Worm (Caenorhabditis elegans) whole organism, L4 larva: ENCODE results near the gene exos-4.2.

Experiments used
- F26F4.8 ChIP-seq: fragments of 200-800 bp; sonication (Bioruptor generic); conservative IDR thresholded peaks from 2 replicates; pipeline ENCODE4 v1.3.6; 2022; ENCODE audit warnings: missing genetic modification characterization, missing compliant biosample characterization
- F37D6.2 ChIP-seq: sonication (generic microtip); optimal IDR thresholded peaks from 2 replicates; lab custom pipeline; 2016; ENCODE audit warnings: mild to moderate bottlenecking, missing genetic modification characterization, missing compliant biosample characterization
- T26A8.4 ChIP-seq: fragments of 200-800 bp; sonication (Bioruptor generic); IDR thresholded peaks from 2 replicates; pipeline ENCODE4 v1.3.6; 2022; ENCODE audit warnings: missing genetic modification characterization, missing compliant biosample characterization
- Y48G9A.11 ChIP-seq: fragments of 200-800 bp; sonication (Bioruptor generic); IDR thresholded peaks from 2 replicates; pipeline ENCODE4 v1.3.6; 2022; ENCODE audit warnings: missing genetic modification reagents, missing genetic modification characterization, missing compliant biosample characterization
- Y5F2A.4 ChIP-seq: fragments of 200-800 bp; sonication (Bioruptor generic); optimal IDR thresholded peaks from 2 replicates; lab custom pipeline; 2018; ENCODE audit warnings: mild to moderate bottlenecking, missing genetic modification characterization, missing compliant biosample characterization
- aha-1 ChIP-seq: fragments of 150-350 bp; peaks from one replicate; lab custom pipeline; 2014; ENCODE audit warnings: missing biosample characterization, missing genetic modification characterization
- aly-2 ChIP-seq: sonication (generic microtip); optimal IDR thresholded peaks from 2 replicates; lab custom pipeline; 2018; ENCODE audit warnings: missing biosample characterization, missing genetic modification characterization
- ama-1 ChIP-seq: fragments of 150-350 bp; optimal IDR thresholded peaks from 2 replicates; lab custom pipeline; 2014; ENCODE audit warnings: inconsistent platforms, mixed read lengths
- ces-1 ChIP-seq: fragments of 150-350 bp; sonication (generic microtip); optimal IDR thresholded peaks from 4 replicates; lab custom pipeline; 2014; ENCODE audit warnings: missing biosample characterization, missing genetic modification reagents, missing genetic modification characterization
- daf-16 ChIP-seq, 3 experiments: sonication (generic microtip); optimal IDR thresholded peaks; 2 replicates each; lab custom pipeline; 2016 to 2017; ENCODE audit warnings: missing genetic modification characterization in 3 of 3, missing genetic modification reagents in 3 of 3, mild to moderate bottlenecking in 2 of 3, missing compliant biosample characterization in 2 of 3, missing biosample characterization in 1 of 3, moderate library complexity in 1 of 3
- dmd-6 ChIP-seq: fragments of 200-800 bp; sonication (Bioruptor generic); IDR thresholded peaks from 2 replicates; pipeline ENCODE4 v1.3.6; 2022; ENCODE audit warnings: missing genetic modification reagents, missing genetic modification characterization, missing compliant biosample characterization
- dve-1 ChIP-seq: sonication (generic microtip); optimal IDR thresholded peaks from 2 replicates; lab custom pipeline; 2017; ENCODE audit warnings: antibody characterized with exemption, mild to moderate bottlenecking, missing genetic modification characterization, missing compliant biosample characterization; ENCODE audit not compliant: insufficient read depth
- hif-1 ChIP-seq, 2 experiments: sonication (generic microtip); optimal IDR thresholded peaks; 2 replicates each; lab custom pipeline; 2016 to 2017; ENCODE audit warnings: missing compliant biosample characterization in 2 of 2, missing genetic modification characterization in 2 of 2, missing genetic modification reagents in 2 of 2, missing genotype in 2 of 2, mild to moderate bottlenecking in 1 of 2
- lin-1 ChIP-seq: fragments of 200-800 bp; sonication (Bioruptor generic); IDR thresholded peaks from 2 replicates; pipeline ENCODE4 v1.3.6; 2022; ENCODE audit warnings: missing genetic modification reagents, missing genetic modification characterization, missing compliant biosample characterization
- lin-13 ChIP-seq: fragments of 150-350 bp; optimal IDR thresholded peaks from 2 replicates; lab custom pipeline; 2014; ENCODE audit warnings: missing biosample characterization, missing genetic modification reagents, missing genetic modification characterization
- lir-3 ChIP-seq: sonication (generic microtip); optimal IDR thresholded peaks from 2 replicates; lab custom pipeline; 2016; ENCODE audit warnings: mild to moderate bottlenecking, missing genetic modification characterization, missing compliant biosample characterization
- lsy-2 ChIP-seq, 2 experiments: fragments of 150-350 bp in 1 of 2; sonication (generic microtip) in 1 of 2; optimal IDR thresholded peaks; 2 replicates each; lab custom pipeline; 2014 to 2017; ENCODE audit warnings: missing biosample characterization in 2 of 2, missing genetic modification characterization in 2 of 2
- mdl-1 ChIP-seq, 2 experiments: fragments of 150-350 bp in 1 of 2; sonication (generic microtip) in 1 of 2; optimal IDR thresholded peaks; 2 replicates each; lab custom pipeline; 2014 to 2017; ENCODE audit warnings: missing biosample characterization in 2 of 2, missing genetic modification characterization in 2 of 2
- mep-1 ChIP-seq: fragments of 150-350 bp; sonication (generic microtip); optimal IDR thresholded peaks from 3 replicates; lab custom pipeline; 2014; ENCODE audit warnings: missing biosample characterization, missing genetic modification characterization
- mes-2 ChIP-seq: sonication (generic microtip); optimal IDR thresholded peaks from 2 replicates; lab custom pipeline; 2016; ENCODE audit warnings: missing genotype, mild to moderate bottlenecking, missing genetic modification characterization, missing compliant biosample characterization; ENCODE audit not compliant: poor library complexity, severe bottlenecking
- mxl-3 ChIP-seq: fragments of 200-800 bp; sonication (Bioruptor generic); optimal IDR thresholded peaks from 2 replicates; lab custom pipeline; 2018; ENCODE audit warnings: mild to moderate bottlenecking, missing genetic modification characterization, missing compliant biosample characterization
- nhr-11 ChIP-seq: fragments of 150-350 bp; optimal IDR thresholded peaks from 2 replicates; lab custom pipeline; 2014; ENCODE audit warnings: missing biosample characterization, missing genetic modification characterization
- nhr-41 ChIP-seq: fragments of 200-800 bp; sonication (Bioruptor generic); IDR thresholded peaks from 2 replicates; pipeline ENCODE4 v1.3.6; 2022; ENCODE audit warnings: missing genetic modification reagents, missing genetic modification characterization, missing compliant biosample characterization
- nhr-42 ChIP-seq: fragments of 200-800 bp; sonication (Bioruptor generic); IDR thresholded peaks from 2 replicates; pipeline ENCODE4 v1.3.6; 2022; ENCODE audit warnings: missing genetic modification characterization, missing compliant biosample characterization
- nhr-76 ChIP-seq: fragments of 150-350 bp; optimal IDR thresholded peaks from 2 replicates; lab custom pipeline; 2014; ENCODE audit warnings: missing biosample characterization, missing genetic modification characterization
- nhr-77 ChIP-seq: fragments of 150-350 bp; optimal IDR thresholded peaks from 2 replicates; lab custom pipeline; 2014; ENCODE audit warnings: missing biosample characterization, missing genetic modification characterization
- pha-4 ChIP-seq, 2 experiments: fragments of 150-350 bp in 1 of 2; fragments of 200-800 bp in 1 of 2; sonication (Bioruptor generic) in 1 of 2; IDR thresholded peaks in 1 of 2; optimal IDR thresholded peaks in 1 of 2; 2 replicates each; pipeline versions ENCODE4 v1.3.6 to Lab custom; 2014 to 2022; ENCODE audit warnings: missing genetic modification characterization in 2 of 2, missing genetic modification reagents in 2 of 2, missing biosample characterization in 1 of 2, missing compliant biosample characterization in 1 of 2
- php-3 ChIP-seq: fragments of 200-800 bp; sonication (Bioruptor generic); IDR thresholded peaks from 2 replicates; pipeline ENCODE4 v1.3.6; 2022; ENCODE audit warnings: missing genetic modification reagents, missing genetic modification characterization, missing compliant biosample characterization
- sdz-12 ChIP-seq: fragments of 200-800 bp; sonication (Bioruptor generic); optimal IDR thresholded peaks from 2 replicates; lab custom pipeline; 2018; ENCODE audit warnings: mild to moderate bottlenecking, missing genetic modification characterization, missing compliant biosample characterization
- set-16 ChIP-seq: fragments of 200-800 bp; sonication (Bioruptor generic); IDR thresholded peaks from 2 replicates; pipeline ENCODE4 v1.3.6; 2022; ENCODE audit warnings: missing genetic modification reagents, missing genetic modification characterization, missing compliant biosample characterization
- skn-1 ChIP-seq: fragments of 150-350 bp; optimal IDR thresholded peaks from 2 replicates; lab custom pipeline; 2014; ENCODE audit warnings: missing biosample characterization, missing genetic modification characterization
- zfp-3 ChIP-seq: fragments of 200-800 bp; sonication (Bioruptor generic); conservative IDR thresholded peaks from 2 replicates; pipeline ENCODE4 v1.3.6; 2022; ENCODE audit warnings: missing genetic modification reagents, missing genetic modification characterization, missing compliant biosample characterization
- ztf-7 ChIP-seq: fragments of 150-350 bp; optimal IDR thresholded peaks from 2 replicates; lab custom pipeline; 2014; ENCODE audit warnings: missing biosample characterization, missing genetic modification characterization

exos-4.2 gene

DNA sequence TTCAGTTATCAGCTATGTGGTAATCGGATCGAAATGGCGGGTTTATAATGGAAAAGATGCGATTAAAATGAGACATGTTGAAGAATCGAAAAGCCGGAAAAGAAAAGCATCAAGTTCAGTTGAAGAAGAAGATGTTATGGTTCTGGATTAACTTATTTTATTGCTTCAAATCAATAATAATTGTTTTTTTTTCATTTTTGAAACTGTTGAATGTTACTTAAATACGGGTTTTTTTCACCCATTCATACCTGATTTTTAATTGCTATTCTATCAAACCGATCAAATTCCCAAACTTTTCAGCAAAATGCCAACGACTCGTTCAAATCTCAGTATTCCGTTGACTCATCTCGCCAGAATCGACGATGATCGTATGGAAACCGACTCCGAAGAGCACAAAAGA, at the start of gene exos-4.2:
TSS of gene exos-4.2 (plus strand) at position 301 of the 400 bp plus-strand sequence.
- TF ChIP-seq nhr-77 (tag; lab: Kevin White, UChicago) (no peak), skn-1 (no peak), mxl-3 (GFP tag; lab: Kevin White, UChicago) (no peak), ces-1 (no peak), php-3 (GFP tag; lab: Robert Waterston, UW) (no peak), nhr-11 (tag; lab: Kevin White, UChicago) (no peak), aly-2 (tag; lab: Kevin White, UChicago) (no peak), pha-4 (GFP tag; IDR thresholded peaks at IDR 0.05; lab: Robert Waterston, UW) (no peak), pha-4 (tag; optimal IDR thresholded peaks at IDR 0.05; lab: Kevin White, UChicago) (no peak), lin-1 (GFP tag; lab: Robert Waterston, UW) (no peak), F37D6.2 (tag; lab: Kevin White, UChicago) (no peak), daf-16 (GFP tag; optimal IDR thresholded peaks at IDR 0.05; lab: Kevin White, UChicago) (no peak), daf-16 (tag; optimal IDR thresholded peaks at IDR 0.05; lab: Kevin White, UChicago) (no peak), hif-1 (tag; optimal IDR thresholded peaks at IDR 0.05; lab: Kevin White, UChicago) (no peak), F26F4.8 (GFP tag; lab: Robert Waterston, UW) (no peak), lsy-2 (tag; optimal IDR thresholded peaks at IDR 0.05; lab: Kevin White, UChicago) (no peak), lin-13 (GFP tag; lab: Kevin White, UChicago) (no peak), sdz-12 (GFP tag; lab: Kevin White, UChicago) (no peak), dve-1 (tag; lab: Kevin White, UChicago) (no peak), mdl-1 (tag; optimal IDR thresholded peaks at IDR 0.05; lab: Kevin White, UChicago) (no peak), Y48G9A.11 (no peak), ztf-7 (tag; lab: Kevin White, UChicago) (no peak)

DNA sequence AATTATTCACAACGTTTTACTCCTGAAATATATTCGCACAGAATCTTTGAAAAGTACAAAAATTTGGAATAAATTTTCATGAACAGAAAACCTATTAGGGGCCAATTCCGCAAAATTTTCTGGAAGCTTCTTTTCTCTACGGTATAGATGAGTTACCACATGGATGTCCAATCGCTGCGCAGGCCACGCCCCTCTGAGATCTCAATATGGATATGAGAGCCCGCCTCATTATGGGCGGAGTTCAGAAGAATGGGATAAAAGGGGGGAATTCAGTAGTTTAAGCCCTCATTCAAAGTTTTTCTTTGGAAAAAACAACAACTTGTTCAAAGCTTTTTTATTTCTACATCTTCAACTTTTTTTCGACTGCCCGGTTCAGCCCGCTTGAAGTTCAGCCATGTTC, 48.5 kb upstream of the exos-4.2 start, which contains the start of gene daf-7:
TSS of gene daf-7 (plus strand) at position 301 of the 400 bp plus-strand sequence.
- peak; percentile 65 for TF ChIP-seq aha-1 (tag; lab: Kevin White, UChicago)
- no peak for TF ChIP-seq nhr-41

DNA sequence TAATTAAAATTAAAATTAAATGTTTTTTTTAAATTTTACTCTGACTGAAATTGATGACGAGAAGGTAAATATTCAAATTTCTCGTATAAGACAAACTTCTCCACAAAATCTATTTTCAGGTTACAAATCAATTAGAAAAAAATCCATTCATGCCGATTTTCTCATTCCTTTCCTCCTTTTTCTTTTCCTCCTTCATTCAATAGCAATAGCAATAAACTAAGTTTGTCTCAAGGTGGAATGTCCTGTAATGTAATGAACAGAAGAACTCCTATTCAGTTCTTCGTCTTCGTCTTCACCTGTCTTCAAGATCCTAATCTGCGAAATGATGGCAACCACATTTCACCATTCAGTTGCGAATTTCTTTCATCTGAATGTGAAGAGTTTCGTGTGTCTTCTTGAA, 44.2 kb upstream of the exos-4.2 start, which contains the start of gene dac-1:
TSS of gene dac-1 (plus strand) at position 301 of the 400 bp plus-strand sequence.
- TF ChIP-seq nhr-76 (tag; lab: Kevin White, UChicago): no peak
- no peak for TF ChIP-seq zfp-3 (GFP tag; lab: Robert Waterston, UW)
- no peak for TF ChIP-seq Y5F2A.4 (GFP tag; lab: Kevin White, UChicago)
- TF ChIP-seq ama-1 (lab: Kevin White, UChicago): no peak
- no peak for TF ChIP-seq php-3 (GFP tag; lab: Robert Waterston, UW)
- TF ChIP-seq dmd-6 (GFP tag; lab: Robert Waterston, UW): no peak
- no peak for TF ChIP-seq mes-2
- no peak for TF ChIP-seq lir-3 (tag; lab: Kevin White, UChicago)
- TF ChIP-seq mep-1: no peak
- TF ChIP-seq T26A8.4: no peak

DNA sequence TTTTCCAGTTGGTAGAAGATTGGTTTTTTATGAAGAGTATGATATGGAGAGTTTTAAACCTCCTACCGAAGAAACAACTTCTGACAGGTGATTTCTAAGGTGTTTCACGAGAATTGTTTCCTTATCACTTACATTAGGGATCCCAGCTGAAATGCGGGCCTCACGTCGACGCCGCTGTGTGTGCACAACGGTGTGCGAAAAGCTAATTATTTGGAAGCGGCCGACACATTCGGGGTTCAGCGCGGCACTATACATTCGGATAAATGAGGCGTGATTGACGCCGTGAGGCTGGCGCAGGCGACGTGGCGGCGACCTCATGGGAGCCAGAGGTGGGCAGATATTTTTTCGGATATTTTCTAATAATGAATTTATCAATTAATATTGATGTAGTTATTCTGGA, 40.7 kb upstream of the exos-4.2 start:
- TF ChIP-seq set-16 (GFP tag; lab: Robert Waterston, UW): peak; percentile 36; the same call in 1 of the 2 replicates
- 0 out of 2 replicates have a peak, but pooled peaks have one; percentile 10 for TF ChIP-seq nhr-42 (GFP tag; lab: Robert Waterston, UW)
- TF ChIP-seq mep-1: no peak
